Fruit fly (Drosophila melanogaster): ENCODE measurements around the gene tzn.
A peak's percentile ranks its signal among the peaks of the same experiment; 100 is the strongest.

Gene tzn

dm6 chr3L:20837040-20837830 lies 38.8 kb downstream of the tzn start, which contains the start of gene CG13255 (continued):
- no peak for TF ChIP-seq pros (GFP tag; optimal IDR thresholded peaks at IDR 0.05)
- no peak for TF ChIP-seq NC2α (GFP tag; optimal IDR thresholded peaks at IDR 0.05)
- TF ChIP-seq CG12942 (GFP tag; optimal IDR thresholded peaks at IDR 0.05), result no peak
- peak; percentile 41 for TF ChIP-seq CG15011 (GFP tag; optimal IDR thresholded peaks at IDR 0.05)
- TF ChIP-seq lilli (GFP tag; optimal IDR thresholded peaks at IDR 0.05), result peak; percentile 59
- peak in 1 of 2 experiments; percentile 29 for TF ChIP-seq chif (GFP tag; optimal IDR thresholded peaks at IDR 0.05)
- TF ChIP-seq jumu (GFP tag; optimal IDR thresholded peaks at IDR 0.05), result peak; percentile 13
- peak; percentile 49 for TF ChIP-seq CG13775 (GFP tag; optimal IDR thresholded peaks at IDR 0.05)
- TF ChIP-seq CG33557 (GFP tag; optimal IDR thresholded peaks at IDR 0.05), result no peak
- no peak for TF ChIP-seq vvl (GFP tag; IDR thresholded peaks at IDR 0.05)
- no peak for TF ChIP-seq ftz-f1 (GFP tag; optimal IDR thresholded peaks at IDR 0.05)
- TF ChIP-seq CG13894 (tag; optimal IDR thresholded peaks at IDR 0.05), result no peak
- TF ChIP-seq Sry-δ (GFP tag; optimal IDR thresholded peaks at IDR 0.05), result no peak
- TF ChIP-seq mld (GFP tag; IDR thresholded peaks at IDR 0.05; ENCODE audit: partially characterized antibody), result no peak
- no peak for TF ChIP-seq CG7928 (GFP tag; optimal IDR thresholded peaks at IDR 0.05)
- TF ChIP-seq CG17361 (GFP tag; IDR thresholded peaks at IDR 0.05), result peak; percentile 76; the same call in 2 of the 3 replicates
- TF ChIP-seq Meics (GFP tag; optimal IDR thresholded peaks at IDR 0.05), result peak; percentile 71
- TF ChIP-seq CG34224 (GFP tag; IDR thresholded peaks at IDR 0.05; ENCODE audit: partially characterized antibody), result no peak
- TF ChIP-seq CG16863 (GFP tag; optimal IDR thresholded peaks at IDR 0.05), result no peak
- TF ChIP-seq Mrtf (GFP tag; IDR thresholded peaks at IDR 0.05), result no peak
- TF ChIP-seq usp (GFP tag; optimal IDR thresholded peaks at IDR 0.05), result no peak
- TF ChIP-seq TFAM (GFP tag; optimal IDR thresholded peaks at IDR 0.05), result no peak
- peak; percentile 21 for TF ChIP-seq Nf-YC (tag; optimal IDR thresholded peaks at IDR 0.05)
- no peak for TF ChIP-seq nerfin-1 (tag; optimal IDR thresholded peaks at IDR 0.05)
- TF ChIP-seq stc (GFP tag; IDR thresholded peaks at IDR 0.05), result no peak
- TF ChIP-seq ken (GFP tag; IDR thresholded peaks at IDR 0.05), result no peak
- TF ChIP-seq Lpt (GFP tag; optimal IDR thresholded peaks at IDR 0.05), result no peak
- peak; percentile 42 for TF ChIP-seq CG10274 (GFP tag; optimal IDR thresholded peaks at IDR 0.05)
- no peak for TF ChIP-seq zf30C (GFP tag; optimal IDR thresholded peaks at IDR 0.05)
- no peak for TF ChIP-seq CG14014 (GFP tag; IDR thresholded peaks at IDR 0.05)
- TF ChIP-seq slp2 (GFP tag; optimal IDR thresholded peaks at IDR 0.05), result peak; percentile 14
- no peak for TF ChIP-seq CG8281 (tag; optimal IDR thresholded peaks at IDR 0.05)
- peak; percentile 13 for TF ChIP-seq grn (GFP tag; optimal IDR thresholded peaks at IDR 0.05)
- peak; percentile 47; the same call in 1 of the 2 replicates for TF ChIP-seq ranshi (GFP tag; IDR thresholded peaks at IDR 0.05)
- TF ChIP-seq CG9876 (GFP tag; optimal IDR thresholded peaks at IDR 0.05), result no peak
- no peak for TF ChIP-seq MTF-1 (GFP tag; optimal IDR thresholded peaks at IDR 0.05; ENCODE audit: borderline replicate concordance)
- 0 out of 2 replicates have a peak, but pooled peaks have one; percentile 25 for TF ChIP-seq al (GFP tag; IDR thresholded peaks at IDR 0.05)
- no peak for TF ChIP-seq CG3838 (GFP tag; optimal IDR thresholded peaks at IDR 0.05)
- TF ChIP-seq CG10147 (GFP tag; optimal IDR thresholded peaks at IDR 0.05), result peak; percentile 51
- TF ChIP-seq GATAe (GFP tag; conservative IDR thresholded peaks at IDR 0.05), result peak; percentile 65
- no peak for TF ChIP-seq CG4617 (GFP tag; optimal IDR thresholded peaks at IDR 0.05; ENCODE audit: borderline replicate concordance)
- TF ChIP-seq CG8924 (tag; optimal IDR thresholded peaks at IDR 0.05), result peak; percentile 61
- TF ChIP-seq Asciz (GFP tag; optimal IDR thresholded peaks at IDR 0.05), result peak; percentile 16
- TF ChIP-seq CG11398 (GFP tag; optimal IDR thresholded peaks at IDR 0.05), result peak; percentile 26
- TF ChIP-seq Ptx1 (GFP tag; IDR thresholded peaks at IDR 0.05), result peak; percentile 39; the same call in 1 of the 2 replicates
- peak; percentile 18 for TF ChIP-seq CG9817 (tag; optimal IDR thresholded peaks at IDR 0.05)
- TF ChIP-seq abd-A (tag; optimal IDR thresholded peaks at IDR 0.05), result no peak
- 0 out of 2 replicates have a peak, but pooled peaks have one; percentile 28 for TF ChIP-seq CG6689 (GFP tag; IDR thresholded peaks at IDR 0.05)
- TF ChIP-seq dpn (GFP tag; optimal IDR thresholded peaks at IDR 0.05), result peak in 1 of 2 experiments; percentile 25
